Worm (Caenorhabditis elegans): ENCODE results near the gene sre-54.

Gene sre-54

ce11 chrII:12332624-12333023 lies at the start of gene sre-54:
Gene sre-54 (plus strand): TSS chrII:12332924.
- TF ChIP-seq elt-1 (tag; optimal IDR thresholded peaks at IDR 0.05; ENCODE audit: borderline replicate concordance, insufficient read depth) (no peak), nhr-28 (tag; optimal IDR thresholded peaks at IDR 0.05) (no peak), unc-62 (GFP tag; optimal IDR thresholded peaks at IDR 0.05) (no peak)

ce11 chrII:12284045-12284444 lies 48.7 kb upstream of the sre-54 start:
- TF ChIP-seq tbx-8 (GFP tag; optimal IDR thresholded peaks at IDR 0.05) (no peak), nhr-2 (tag; optimal IDR thresholded peaks at IDR 0.05) (no peak), lin-13 (tag; optimal IDR thresholded peaks at IDR 0.05) (no peak), drap-1 (GFP tag; optimal IDR thresholded peaks at IDR 0.05) (no peak), hlh-1 (tag; optimal IDR thresholded peaks at IDR 0.05) (no peak), lin-32 (GFP tag; optimal IDR thresholded peaks at IDR 0.05) (no peak), unc-39 (tag; optimal IDR thresholded peaks at IDR 0.05) (no peak), ham-2 (GFP tag; optimal IDR thresholded peaks at IDR 0.05) (no peak)

ce11 chrII:12289085-12289484 lies 43.6 kb upstream of the sre-54 start, which contains the start of gene Y57A10A.31:
Gene Y57A10A.31 (plus strand): TSS chrII:12289385.
- TF ChIP-seq unc-39 (tag; optimal IDR thresholded peaks at IDR 0.05) = no peak
- TF ChIP-seq unc-62 (GFP tag; optimal IDR thresholded peaks at IDR 0.05) = no peak
- no peak for TF ChIP-seq lin-32 (GFP tag; optimal IDR thresholded peaks at IDR 0.05)
- no peak for TF ChIP-seq tbx-8 (GFP tag; optimal IDR thresholded peaks at IDR 0.05)
- TF ChIP-seq bed-3 (GFP tag; optimal IDR thresholded peaks at IDR 0.05) = no peak
- no peak for TF ChIP-seq hlh-1 (tag; optimal IDR thresholded peaks at IDR 0.05)
- no peak for TF ChIP-seq nhr-12 (tag; optimal IDR thresholded peaks at IDR 0.05)
- no peak for TF ChIP-seq mab-5 (tag; optimal IDR thresholded peaks at IDR 0.05)
- no peak for TF ChIP-seq ztf-11 (tag; optimal IDR thresholded peaks at IDR 0.05)
- no peak for TF ChIP-seq lsy-2 (tag; optimal IDR thresholded peaks at IDR 0.05)
- TF ChIP-seq ceh-39 (tag; optimal IDR thresholded peaks at IDR 0.05) = no peak
- TF ChIP-seq ces-1 (GFP tag; optimal IDR thresholded peaks at IDR 0.05) = no peak
- TF ChIP-seq flh-1 (GFP tag; optimal IDR thresholded peaks at IDR 0.05) = no peak
- no peak for TF ChIP-seq ceh-83 (GFP tag; optimal IDR thresholded peaks at IDR 0.05)
- TF ChIP-seq lin-13 (tag; optimal IDR thresholded peaks at IDR 0.05) = no peak

ce11 chrII:12296591-12296990 lies 36.1 kb upstream of the sre-54 start:
- TF ChIP-seq ceh-39 (tag; optimal IDR thresholded peaks at IDR 0.05) (no peak), ceh-83 (GFP tag; optimal IDR thresholded peaks at IDR 0.05) (no peak), elt-3 (tag; optimal IDR thresholded peaks at IDR 0.05) (no peak), nhr-28 (tag; optimal IDR thresholded peaks at IDR 0.05) (no peak), drap-1 (GFP tag; optimal IDR thresholded peaks at IDR 0.05) (no peak), lin-13 (tag; optimal IDR thresholded peaks at IDR 0.05) (no peak), blmp-1 (tag; optimal IDR thresholded peaks at IDR 0.05) (no peak), bed-3 (GFP tag; optimal IDR thresholded peaks at IDR 0.05) (no peak), mab-5 (tag; optimal IDR thresholded peaks at IDR 0.05) (no peak), nhr-237 (tag; optimal IDR thresholded peaks at IDR 0.05) (no peak), sem-2 (GFP tag; optimal IDR thresholded peaks at IDR 0.05) (no peak), lsy-2 (tag; optimal IDR thresholded peaks at IDR 0.05) (no peak), cnd-1 (tag; optimal IDR thresholded peaks at IDR 0.05) (no peak), pha-4 (tag; optimal IDR thresholded peaks at IDR 0.05) (no peak), unc-39 (tag; optimal IDR thresholded peaks at IDR 0.05) (no peak), snpc-4 (tag; optimal IDR thresholded peaks at IDR 0.05) (no peak), flh-1 (GFP tag; optimal IDR thresholded peaks at IDR 0.05) (no peak), hlh-1 (tag; optimal IDR thresholded peaks at IDR 0.05) (no peak)

ce11 chrII:12300680-12301079 lies 32.0 kb upstream of the sre-54 start:
- no peak for TF ChIP-seq lin-13 (tag; optimal IDR thresholded peaks at IDR 0.05)
- no peak for TF ChIP-seq hlh-1 (tag; optimal IDR thresholded peaks at IDR 0.05)
- TF ChIP-seq M03D4.4 (tag; optimal IDR thresholded peaks at IDR 0.05) = no peak
- TF ChIP-seq elt-1 (tag; optimal IDR thresholded peaks at IDR 0.05; ENCODE audit: borderline replicate concordance, insufficient read depth) = no peak
- no peak for TF ChIP-seq elt-3 (tag; optimal IDR thresholded peaks at IDR 0.05)
- TF ChIP-seq nhr-28 (tag; optimal IDR thresholded peaks at IDR 0.05) = no peak
- TF ChIP-seq ces-1 (GFP tag; optimal IDR thresholded peaks at IDR 0.05) = no peak
- TF ChIP-seq flh-1 (GFP tag; optimal IDR thresholded peaks at IDR 0.05) = no peak
- no peak for TF ChIP-seq ceh-39 (tag; optimal IDR thresholded peaks at IDR 0.05)
- no peak for TF ChIP-seq mls-2 (tag; optimal IDR thresholded peaks at IDR 0.05)
- no peak for TF ChIP-seq pha-4 (tag; optimal IDR thresholded peaks at IDR 0.05)
- no peak for TF ChIP-seq cnd-1 (tag; optimal IDR thresholded peaks at IDR 0.05)
- TF ChIP-seq lsy-2 (tag; optimal IDR thresholded peaks at IDR 0.05) = no peak
- TF ChIP-seq bed-3 (GFP tag; optimal IDR thresholded peaks at IDR 0.05) = no peak
- no peak for TF ChIP-seq ceh-43 (GFP tag; optimal IDR thresholded peaks at IDR 0.05)
- TF ChIP-seq nhr-12 (tag; optimal IDR thresholded peaks at IDR 0.05) = no peak
